Worm (Caenorhabditis elegans) whole organism, L2 larva: ENCODE results near the gene Y113G7A.22.
A peak's percentile ranks its signal among the peaks of the same experiment; 100 is the strongest.

Source experiments
- C34F6.9 ChIP-seq: fragments of 150-350 bp; optimal IDR thresholded peaks from 2 replicates; lab custom pipeline; 2014; ENCODE audit warnings: missing biosample characterization, missing genetic modification characterization
- F13H6.1 ChIP-seq: sonication (generic microtip); optimal IDR thresholded peaks from 2 replicates; lab custom pipeline; 2016; ENCODE audit warnings: missing genetic modification characterization, missing compliant biosample characterization
- R02D3.7 ChIP-seq: fragments of 150-350 bp; optimal IDR thresholded peaks from 2 replicates; lab custom pipeline; 2014; ENCODE audit warnings: missing biosample characterization, missing genetic modification characterization
- Y55F3AM.14 ChIP-seq: fragments of 200-800 bp; sonication (Bioruptor generic); optimal IDR thresholded peaks from 2 replicates; lab custom pipeline; 2018; ENCODE audit warnings: mild to moderate bottlenecking, missing genetic modification characterization, missing compliant biosample characterization
- ZK546.5 ChIP-seq: sonication (generic microtip); optimal IDR thresholded peaks from 2 replicates; lab custom pipeline; 2017; ENCODE audit warnings: missing biosample characterization, missing genetic modification characterization
- alr-1 ChIP-seq: fragments of 150-350 bp; optimal IDR thresholded peaks from 2 replicates; lab custom pipeline; 2014; ENCODE audit warnings: missing biosample characterization, missing genetic modification characterization
- aly-2 ChIP-seq: fragments of 150-350 bp; optimal IDR thresholded peaks from 2 replicates; lab custom pipeline; 2014; ENCODE audit warnings: missing biosample characterization, missing genetic modification characterization
- ceh-16 ChIP-seq: fragments of 150-350 bp; optimal IDR thresholded peaks from 2 replicates; lab custom pipeline; 2014; ENCODE audit warnings: missing biosample characterization, missing genetic modification characterization
- ceh-82 ChIP-seq: fragments of 150-350 bp; optimal IDR thresholded peaks from 2 replicates; lab custom pipeline; 2014; ENCODE audit warnings: missing biosample characterization, missing genetic modification characterization
- crh-2 ChIP-seq: sonication (generic microtip); optimal IDR thresholded peaks from 2 replicates; lab custom pipeline; 2017; ENCODE audit warnings: missing biosample characterization, missing genetic modification characterization
- egl-27 ChIP-seq: sonication (generic microtip); optimal IDR thresholded peaks from 3 replicates; lab custom pipeline; 2017; ENCODE audit warnings: missing biosample characterization, missing genetic modification reagents, missing genetic modification characterization
- elt-1 ChIP-seq: fragments of 150-350 bp; optimal IDR thresholded peaks from 2 replicates; lab custom pipeline; 2014; ENCODE audit warnings: missing biosample characterization, missing genetic modification characterization
- elt-3 ChIP-seq: sonication (generic microtip); optimal IDR thresholded peaks from 2 replicates; lab custom pipeline; 2017; ENCODE audit warnings: missing biosample characterization, missing genetic modification characterization
- fos-1 ChIP-seq: fragments of 150-350 bp; optimal IDR thresholded peaks from 2 replicates; lab custom pipeline; 2014; ENCODE audit warnings: missing biosample characterization, missing genetic modification characterization
- gmeb-1 ChIP-seq: fragments of 150-350 bp; optimal IDR thresholded peaks from 2 replicates; lab custom pipeline; 2014; ENCODE audit warnings: missing biosample characterization, missing genetic modification characterization
- lin-11 ChIP-seq: fragments of 150-350 bp; sonication (generic microtip); optimal IDR thresholded peaks from 2 replicates; lab custom pipeline; 2014; ENCODE audit warnings: missing biosample characterization, missing genetic modification characterization, inconsistent platforms, mixed read lengths
- lin-13 ChIP-seq: fragments of 150-350 bp; optimal IDR thresholded peaks from 2 replicates; lab custom pipeline; 2014; ENCODE audit warnings: missing biosample characterization, missing genetic modification reagents, missing genetic modification characterization
- lin-39 ChIP-seq: fragments of 150-350 bp; optimal IDR thresholded peaks from 2 replicates; lab custom pipeline; 2014; ENCODE audit warnings: missing biosample characterization, missing genetic modification reagents, missing genetic modification characterization
- mab-5 ChIP-seq: fragments of 150-350 bp; optimal IDR thresholded peaks from 2 replicates; lab custom pipeline; 2014; ENCODE audit warnings: missing biosample characterization, missing genetic modification characterization
- mdl-1 ChIP-seq, 2 experiments: fragments of 150-350 bp in 1 of 2; sonication (generic microtip) in 1 of 2; optimal IDR thresholded peaks; 2 replicates each; lab custom pipeline; 2017; ENCODE audit warnings: missing biosample characterization in 2 of 2, missing genetic modification characterization in 2 of 2
- nhr-10 ChIP-seq: sonication (generic microtip); optimal IDR thresholded peaks from 2 replicates; lab custom pipeline; 2017; ENCODE audit warnings: missing biosample characterization, missing genetic modification characterization
- nhr-12 ChIP-seq: fragments of 150-350 bp; optimal IDR thresholded peaks from 2 replicates; lab custom pipeline; 2014; ENCODE audit warnings: missing biosample characterization, missing genetic modification characterization
- nhr-129 ChIP-seq: fragments of 150-350 bp; optimal IDR thresholded peaks from 2 replicates; lab custom pipeline; 2014; ENCODE audit warnings: missing biosample characterization, missing genetic modification characterization
- nhr-21 ChIP-seq: fragments of 150-350 bp; optimal IDR thresholded peaks from 2 replicates; lab custom pipeline; 2014; ENCODE audit warnings: missing biosample characterization, missing genetic modification characterization
- nhr-6 ChIP-seq: fragments of 150-350 bp; optimal IDR thresholded peaks from 2 replicates; lab custom pipeline; 2014; ENCODE audit warnings: missing biosample characterization, missing genetic modification characterization
- nhr-77 ChIP-seq: fragments of 150-350 bp; optimal IDR thresholded peaks from 2 replicates; lab custom pipeline; 2014; ENCODE audit warnings: missing biosample characterization, missing genetic modification characterization
- peb-1 ChIP-seq: fragments of 150-350 bp; optimal IDR thresholded peaks from 2 replicates; lab custom pipeline; 2014; ENCODE audit warnings: missing biosample characterization, missing genetic modification characterization
- sem-4 ChIP-seq: fragments of 150-350 bp; optimal IDR thresholded peaks from 2 replicates; lab custom pipeline; 2014; ENCODE audit warnings: missing biosample characterization, missing genetic modification reagents, missing genetic modification characterization
- skn-1 ChIP-seq: sonication (generic microtip); optimal IDR thresholded peaks from 2 replicates; lab custom pipeline; 2017; ENCODE audit warnings: missing biosample characterization, missing genetic modification characterization
- sma-3 ChIP-seq: sonication (generic microtip); optimal IDR thresholded peaks from 2 replicates; lab custom pipeline; 2016; ENCODE audit warnings: missing genetic modification reagents, missing genetic modification characterization, missing compliant biosample characterization
- snpc-4 ChIP-seq: fragments of 150-350 bp; optimal IDR thresholded peaks from 2 replicates; lab custom pipeline; 2014; ENCODE audit warnings: missing biosample characterization, missing genetic modification characterization
- unc-39 ChIP-seq: fragments of 150-350 bp; optimal IDR thresholded peaks from 2 replicates; lab custom pipeline; 2014; ENCODE audit warnings: missing biosample characterization, missing genetic modification characterization
- unc-55 ChIP-seq: fragments of 150-350 bp; sonication (generic microtip); optimal IDR thresholded peaks from 3 replicates; lab custom pipeline; 2014; ENCODE audit warnings: missing biosample characterization, missing genetic modification reagents, missing genetic modification characterization
- unc-62 ChIP-seq: fragments of 150-350 bp; optimal IDR thresholded peaks from 2 replicates; lab custom pipeline; 2014; ENCODE audit warnings: missing biosample characterization, missing genetic modification reagents, missing genetic modification characterization
- ztf-1 ChIP-seq: fragments of 200-800 bp; sonication (Bioruptor generic); conservative IDR thresholded peaks from 2 replicates; pipeline ENCODE4 v1.3.6; 2022; ENCODE audit warnings: missing genetic modification characterization, missing compliant biosample characterization
- ztf-11 ChIP-seq: sonication (generic microtip); optimal IDR thresholded peaks from 2 replicates; lab custom pipeline; 2017; ENCODE audit warnings: missing biosample characterization, missing genetic modification characterization

Gene Y113G7A.22

DNA sequence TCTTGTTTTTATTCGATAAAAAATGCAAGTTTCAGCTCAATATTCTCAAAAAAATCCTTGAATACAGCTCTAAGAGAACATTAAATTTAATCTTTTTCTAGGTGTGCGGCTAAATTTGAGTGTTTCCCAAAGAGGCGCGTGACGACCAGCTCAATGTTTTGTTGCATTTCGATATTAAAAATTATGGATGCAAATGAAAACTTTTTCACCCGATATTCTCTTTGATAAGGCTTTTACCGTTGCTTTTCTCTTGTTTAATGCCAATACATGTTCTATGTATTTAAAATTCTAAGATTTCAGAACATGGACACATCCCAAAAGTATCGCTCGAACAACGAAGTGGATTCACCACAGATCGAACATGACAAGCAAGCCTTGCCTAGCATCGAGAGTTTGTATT, 23.1 kb upstream of the Y113G7A.22 start, which contains the start of gene F19B2.6:
TSS of gene F19B2.6 (plus strand) at position 301 of the 400 bp plus-strand sequence.
- no peak for TF ChIP-seq nhr-12
- TF ChIP-seq skn-1 (tag; lab: Kevin White, UChicago): no peak
- no peak for TF ChIP-seq C34F6.9 (tag; lab: Kevin White, UChicago)
- TF ChIP-seq ztf-11 (tag; lab: Kevin White, UChicago): no peak
- TF ChIP-seq nhr-21 (tag; lab: Kevin White, UChicago): no peak
- no peak for TF ChIP-seq snpc-4 (tag; lab: Kevin White, UChicago)
- TF ChIP-seq lin-11 (tag; lab: Kevin White, UChicago): no peak
- TF ChIP-seq nhr-6 (tag; lab: Kevin White, UChicago): no peak
- no peak for TF ChIP-seq mab-5 (tag; lab: Kevin White, UChicago)
- TF ChIP-seq unc-62 (GFP tag; lab: Kevin White, UChicago): no peak
- no peak for TF ChIP-seq elt-1
- TF ChIP-seq alr-1 (tag; lab: Kevin White, UChicago): no peak
- no peak for TF ChIP-seq unc-55 (GFP tag; lab: Kevin White, UChicago)
- no peak for TF ChIP-seq nhr-77 (tag; lab: Kevin White, UChicago)

DNA sequence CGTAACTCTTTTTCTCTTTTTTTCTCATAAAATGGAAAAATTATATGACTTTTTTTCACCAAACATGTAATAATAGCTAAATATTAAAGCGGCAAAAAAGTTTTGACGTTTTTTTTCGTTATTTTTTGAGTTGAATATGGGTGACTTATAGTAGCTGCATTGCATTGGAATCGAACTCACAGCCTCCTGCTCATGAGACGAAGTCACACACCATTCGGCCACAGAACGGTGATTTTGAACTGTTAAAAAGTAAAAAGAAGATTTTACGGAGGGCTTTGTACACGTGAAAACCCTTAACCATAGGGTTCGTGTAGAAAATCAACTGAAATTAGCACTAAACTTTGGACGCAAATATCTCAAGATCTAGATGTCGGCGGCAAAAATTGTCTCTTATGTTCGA, 16.7 kb upstream of the Y113G7A.22 start:
- TF ChIP-seq ceh-82 (tag; lab: Kevin White, UChicago) (no peak), fos-1 (no peak), mab-5 (tag; lab: Kevin White, UChicago) (no peak), lin-39 (tag; lab: Kevin White, UChicago) (no peak), unc-62 (GFP tag; lab: Kevin White, UChicago) (no peak), nhr-10 (tag; lab: Kevin White, UChicago) (no peak), sma-3 (no peak), peb-1 (tag; lab: Kevin White, UChicago) (no peak), unc-55 (GFP tag; lab: Kevin White, UChicago) (no peak), nhr-6 (tag; lab: Kevin White, UChicago) (no peak), R02D3.7 (no peak), lin-13 (GFP tag; lab: Kevin White, UChicago) (no peak), nhr-77 (tag; lab: Kevin White, UChicago) (no peak), ztf-1 (GFP tag; lab: Robert Waterston, UW) (no peak), crh-2 (tag; lab: Kevin White, UChicago) (no peak), mdl-1 (tag; optimal IDR thresholded peaks at IDR 0.05; lab: Kevin White, UChicago) (no peak), ZK546.5 (no peak)

- TF ChIP-seq crh-2 (tag; lab: Kevin White, UChicago): no peak
- no peak for TF ChIP-seq ceh-82 (tag; lab: Kevin White, UChicago)
- no peak for TF ChIP-seq snpc-4 (tag; lab: Kevin White, UChicago)
- TF ChIP-seq C34F6.9 (tag; lab: Kevin White, UChicago): no peak
- TF ChIP-seq F13H6.1 (tag; lab: Kevin White, UChicago): no peak
- no peak for TF ChIP-seq egl-27
- no peak for TF ChIP-seq nhr-129
- TF ChIP-seq unc-39 (tag; lab: Kevin White, UChicago): no peak
- no peak for TF ChIP-seq gmeb-1 (tag; lab: Kevin White, UChicago)
- TF ChIP-seq nhr-12: no peak
- TF ChIP-seq Y55F3AM.14 (GFP tag; lab: Kevin White, UChicago): no peak
- TF ChIP-seq elt-3 (tag; lab: Kevin White, UChicago): no peak
- TF ChIP-seq ceh-16 (tag; lab: Kevin White, UChicago): no peak
- no peak for TF ChIP-seq ztf-1 (GFP tag; lab: Robert Waterston, UW)
- no peak for TF ChIP-seq elt-1
- TF ChIP-seq aly-2 (tag; lab: Kevin White, UChicago): no peak
- no peak for TF ChIP-seq skn-1 (tag; lab: Kevin White, UChicago)
- TF ChIP-seq ZK546.5: no peak
These were observed 16.3 kb upstream of the Y113G7A.22 start, which contains the start of gene F19B2.7 for ce11 chrV:20151432-20151831. F19B2.7 (plus strand) TSS chrV:20151732.

DNA sequence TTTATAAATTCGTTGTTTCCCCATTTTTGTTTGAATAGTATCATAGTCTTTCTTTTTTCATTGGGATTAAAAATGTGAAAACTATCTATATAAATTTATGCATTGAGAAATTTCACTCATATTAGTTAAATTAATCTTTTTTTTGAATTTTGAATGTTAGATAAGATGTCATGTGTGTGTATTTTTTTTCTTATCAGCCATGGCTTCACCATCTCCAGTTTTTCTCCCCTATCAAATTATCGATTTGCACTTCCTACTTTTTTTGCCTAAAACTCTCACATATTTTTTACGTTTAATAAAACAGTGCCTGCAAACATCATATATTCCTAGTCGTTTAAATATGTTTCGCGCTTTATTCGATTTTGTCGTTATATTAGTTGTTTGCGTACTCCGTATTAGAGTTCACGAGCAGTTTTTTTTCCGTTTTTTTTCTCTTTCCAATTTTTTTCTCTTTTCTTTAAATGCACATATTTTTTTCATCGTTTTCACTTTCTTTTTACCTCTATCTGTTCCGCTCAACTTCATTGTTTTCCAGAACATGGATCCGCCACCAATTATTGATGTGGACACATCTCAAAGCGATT, 12.6 kb upstream of the Y113G7A.22 start, which contains the start of gene Y113G7A.13:
TSS of gene Y113G7A.13 (plus strand) at position 534 of the 584 bp plus-strand sequence.
- no peak for TF ChIP-seq mdl-1 (tag; optimal IDR thresholded peaks at IDR 0.05; lab: Kevin White, UChicago)
- TF ChIP-seq sem-4 (tag; lab: Kevin White, UChicago): no peak
- TF ChIP-seq lin-13 (GFP tag; lab: Kevin White, UChicago): no peak
- peak; percentile 75 for TF ChIP-seq fos-1
- peak; percentile 35 for TF ChIP-seq gmeb-1 (tag; lab: Kevin White, UChicago)
